Fruit fly (Drosophila melanogaster) whole organism, embryonic: ENCODE results near the gene CG18661.

ENCODE experiments used
- Adf1 ChIP-seq: fragments of 200-800 bp; sonication (Bioruptor generic); IDR thresholded peaks from 2 replicates; pipeline ENCODE4 v1.3.6; 2022; ENCODE audit warnings: missing biosample characterization, missing genetic modification characterization
- Asciz ChIP-seq: fragments of 200-800 bp; sonication (Bioruptor generic); optimal IDR thresholded peaks from 2 replicates; lab custom pipeline; 2017; ENCODE audit warnings: missing biosample characterization, mild to moderate bottlenecking, missing genetic modification characterization, missing genetic modification reagents
- Atf-2 ChIP-seq: fragments of 200-800 bp; sonication (Bioruptor generic); optimal IDR thresholded peaks from 2 replicates; lab custom pipeline; 2016; ENCODE audit warnings: missing biosample characterization, missing genetic modification characterization
- Blimp-1 ChIP-seq: fragments of 200-800 bp; sonication (Bioruptor generic); optimal IDR thresholded peaks from 3 replicates; lab custom pipeline; 2018; ENCODE audit warnings: missing biosample characterization, missing genetic modification characterization, mild to moderate bottlenecking, moderate library complexity, missing genetic modification reagents
- CG10147 ChIP-seq: fragments of 200-800 bp; sonication (Bioruptor generic); optimal IDR thresholded peaks from 2 replicates; lab custom pipeline; 2019; ENCODE audit warnings: missing biosample characterization, mild to moderate bottlenecking, missing genetic modification characterization, moderate library complexity
- CG10654 ChIP-seq: fragments of 200-800 bp; sonication (Bioruptor generic); optimal IDR thresholded peaks from 2 replicates; lab custom pipeline; 2016; ENCODE audit warnings: missing biosample characterization, missing genetic modification characterization
- CG10979 ChIP-seq: fragments of 200-800 bp; sonication (Bioruptor generic); optimal IDR thresholded peaks from 2 replicates; lab custom pipeline; 2018; ENCODE audit warnings: missing biosample characterization, mild to moderate bottlenecking, missing genetic modification characterization, moderate library complexity
- CG11456 ChIP-seq: fragments of 200-800 bp; sonication (Bioruptor generic); IDR thresholded peaks from 3 replicates; pipeline ENCODE4 v1.3.6; 2022; ENCODE audit warnings: missing biosample characterization, missing genetic modification characterization
- CG12104 ChIP-seq: fragments of 200-800 bp; sonication (Bioruptor generic); optimal IDR thresholded peaks from 3 replicates; lab custom pipeline; 2016; ENCODE audit warnings: missing biosample characterization, missing genetic modification characterization
- CG12155 ChIP-seq: fragments of 200-800 bp; sonication (Bioruptor generic); optimal IDR thresholded peaks from 3 replicates; lab custom pipeline; 2016; ENCODE audit warnings: missing biosample characterization, missing genetic modification characterization
- CG12236 ChIP-seq: fragments of 200-800 bp; sonication (Bioruptor generic); optimal IDR thresholded peaks from 2 replicates; lab custom pipeline; 2016; ENCODE audit warnings: missing biosample characterization, missing genetic modification characterization
- CG15011 ChIP-seq: fragments of 200-800 bp; sonication (Bioruptor generic); optimal IDR thresholded peaks from 3 replicates; lab custom pipeline; 2018; ENCODE audit warnings: missing biosample characterization, mild to moderate bottlenecking, missing genetic modification characterization
- CG15269 ChIP-seq: fragments of 200-800 bp; sonication (Bioruptor generic); optimal IDR thresholded peaks from 2 replicates; lab custom pipeline; 2018; ENCODE audit warnings: missing biosample characterization, mild to moderate bottlenecking, missing genetic modification characterization, moderate library complexity
- CG15601 ChIP-seq: fragments of 200-800 bp; sonication (Bioruptor generic); optimal IDR thresholded peaks from 3 replicates; lab custom pipeline; 2019; ENCODE audit warnings: missing biosample characterization, mild to moderate bottlenecking, missing genetic modification characterization, moderate library complexity
- CG1647 ChIP-seq: fragments of 200-800 bp; sonication (Bioruptor generic); optimal IDR thresholded peaks from 3 replicates; lab custom pipeline; 2016; ENCODE audit warnings: missing biosample characterization, missing genetic modification characterization
- CG17829 ChIP-seq: fragments of 200-800 bp; optimal IDR thresholded peaks from 2 replicates; lab custom pipeline; 2019; ENCODE audit warnings: missing biosample characterization, mild to moderate bottlenecking, missing genetic modification characterization, moderate library complexity
- CG17912 ChIP-seq: fragments of 200-800 bp; sonication (Bioruptor generic); optimal IDR thresholded peaks from 2 replicates; lab custom pipeline; 2018; ENCODE audit warnings: missing biosample characterization, mild to moderate bottlenecking, missing genetic modification characterization
- CG2116 ChIP-seq: fragments of 200-800 bp; sonication (Bioruptor generic); optimal IDR thresholded peaks from 3 replicates; lab custom pipeline; 2018; ENCODE audit warnings: missing biosample characterization, mild to moderate bottlenecking, missing genetic modification characterization
- CG2678 ChIP-seq: fragments of 200-800 bp; sonication (Bioruptor generic); optimal IDR thresholded peaks from 3 replicates; lab custom pipeline; 2019; ENCODE audit warnings: missing biosample characterization, mild to moderate bottlenecking, missing genetic modification characterization, moderate library complexity
- CG6854 ChIP-seq: fragments of 200-800 bp; sonication (Bioruptor generic); optimal IDR thresholded peaks from 3 replicates; lab custom pipeline; 2017; ENCODE audit warnings: missing biosample characterization, mild to moderate bottlenecking, missing genetic modification characterization
- CG7372 ChIP-seq: fragments of 200-800 bp; sonication (Bioruptor generic); IDR thresholded peaks from 2 replicates; pipeline ENCODE4 v1.3.6; 2022; ENCODE audit warnings: missing biosample characterization, missing genetic modification characterization
- CG7839 ChIP-seq: fragments of 200-800 bp; sonication (Bioruptor generic); optimal IDR thresholded peaks from 3 replicates; lab custom pipeline; 2018; ENCODE audit warnings: missing biosample characterization, mild to moderate bottlenecking, missing genetic modification characterization, moderate library complexity
- CG8359 ChIP-seq: fragments of 200-800 bp; sonication (Bioruptor generic); optimal IDR thresholded peaks from 2 replicates; lab custom pipeline; 2017; ENCODE audit warnings: missing biosample characterization, mild to moderate bottlenecking, missing genetic modification characterization, borderline replicate concordance
- Dfd ChIP-seq, 2 experiments: fragments of >200 bp; optimal IDR thresholded peaks; 2 replicates each; lab custom pipeline; 2017; ENCODE audit warnings: missing biosample characterization in 2 of 2, missing genetic modification characterization in 2 of 2
- Doc2 ChIP-seq: fragments of 200-800 bp; sonication (Bioruptor generic); IDR thresholded peaks from 2 replicates; pipeline ENCODE4 v1.3.6; 2022; ENCODE audit warnings: missing biosample characterization, missing genetic modification characterization
- HmgD ChIP-seq: fragments of 200-800 bp; sonication (Bioruptor generic); optimal IDR thresholded peaks from 3 replicates; lab custom pipeline; 2016; ENCODE audit warnings: missing biosample characterization, missing genetic modification characterization
- Hsf ChIP-seq: fragments of 200-800 bp; sonication (Bioruptor generic); optimal IDR thresholded peaks from 3 replicates; lab custom pipeline; 2016; ENCODE audit warnings: missing biosample characterization, missing genetic modification characterization
- MESR4 ChIP-seq: fragments of 200-800 bp; sonication (Bioruptor generic); optimal IDR thresholded peaks from 2 replicates; lab custom pipeline; 2018; ENCODE audit warnings: missing biosample characterization, mild to moderate bottlenecking, missing genetic modification characterization, moderate library complexity
- Oaz ChIP-seq: fragments of 200-800 bp; sonication (Bioruptor generic); IDR thresholded peaks from 2 replicates; pipeline ENCODE4 v1.3.6; 2022; ENCODE audit warnings: missing biosample characterization, missing genetic modification characterization
- Pdp1 ChIP-seq, 2 experiments: fragments of 200-800 bp; sonication (Bioruptor generic); optimal IDR thresholded peaks; 3 replicates each; lab custom pipeline; 2016; ENCODE audit warnings: missing biosample characterization in 2 of 2, missing genetic modification characterization in 2 of 2, mild to moderate bottlenecking in 1 of 2, moderate library complexity in 1 of 2
- Side ChIP-seq: fragments of 200-800 bp; sonication (Bioruptor generic); optimal IDR thresholded peaks from 2 replicates; lab custom pipeline; 2016; ENCODE audit warnings: missing biosample characterization, missing genetic modification characterization
- Taf1 ChIP-seq: fragments of 200-800 bp; sonication (Bioruptor generic); IDR thresholded peaks from 2 replicates; pipeline ENCODE4 v1.3.6; 2022; ENCODE audit warnings: missing biosample characterization, missing genetic modification characterization
- Tbp ChIP-seq: fragments of >200 bp; optimal IDR thresholded peaks from 2 replicates; lab custom pipeline; 2018; ENCODE audit warnings: missing biosample characterization, missing genetic modification characterization
- Vsx1 ChIP-seq: fragments of 200-800 bp; sonication (Bioruptor generic); optimal IDR thresholded peaks from 2 replicates; lab custom pipeline; 2017; ENCODE audit warnings: missing biosample characterization, mild to moderate bottlenecking, missing genetic modification characterization, missing genetic modification reagents
- bsh ChIP-seq, 2 experiments: fragments of 200-800 bp; sonication (Bioruptor generic); optimal IDR thresholded peaks; 2 replicates each; lab custom pipeline; 2017 to 2018; ENCODE audit warnings: mild to moderate bottlenecking in 2 of 2, missing biosample characterization in 2 of 2, missing genetic modification characterization in 2 of 2, moderate library complexity in 1 of 2
- dati ChIP-seq: fragments of 200-800 bp; sonication (Bioruptor generic); IDR thresholded peaks from 2 replicates; pipeline ENCODE4 v1.3.6; 2022; ENCODE audit warnings: missing biosample characterization, missing genetic modification characterization
- dysf ChIP-seq: fragments of 200-800 bp; sonication (Bioruptor generic); IDR thresholded peaks from 3 replicates; pipeline ENCODE4 v1.3.6; 2022; ENCODE audit warnings: missing biosample characterization, missing genetic modification characterization
- hkb ChIP-seq, 2 experiments: fragments of 200-800 bp in 1 of 2; fragments of >200 bp in 1 of 2; sonication (Bioruptor generic) in 1 of 2; IDR thresholded peaks in 1 of 2; optimal IDR thresholded peaks in 1 of 2; 2 replicates each; pipeline versions ENCODE4 v1.3.6 to Lab custom; 2017 to 2022; ENCODE audit warnings: missing biosample characterization in 1 of 2, missing genetic modification characterization in 1 of 2
- hth ChIP-seq: fragments of >200 bp; optimal IDR thresholded peaks from 2 replicates; lab custom pipeline; 2017; ENCODE audit warnings: inconsistent platforms
- nerfin-2 ChIP-seq: fragments of 200-800 bp; sonication (Bioruptor generic); IDR thresholded peaks from 2 replicates; pipeline ENCODE4 v1.3.6; 2022; ENCODE audit warnings: missing biosample characterization, missing genetic modification characterization; ENCODE audit not compliant: partially characterized antibody
- nmo ChIP-seq: fragments of 200-800 bp; sonication (Bioruptor generic); optimal IDR thresholded peaks from 2 replicates; lab custom pipeline; 2018; ENCODE audit warnings: missing biosample characterization, mild to moderate bottlenecking, missing genetic modification characterization, moderate library complexity
- oc ChIP-seq: fragments of 200-800 bp; sonication (Bioruptor generic); optimal IDR thresholded peaks from 2 replicates; lab custom pipeline; 2018; ENCODE audit warnings: missing biosample characterization, mild to moderate bottlenecking, missing genetic modification characterization, moderate library complexity
- otp ChIP-seq: fragments of 200-800 bp; sonication (Bioruptor generic); IDR thresholded peaks from 3 replicates; pipeline ENCODE4, ENCODE4 v1.3.6; 2022; ENCODE audit warnings: missing biosample characterization, missing genetic modification characterization
- pum ChIP-seq: fragments of 200-800 bp; sonication (Bioruptor generic); optimal IDR thresholded peaks from 2 replicates; lab custom pipeline; 2016; ENCODE audit warnings: missing biosample characterization, missing genetic modification characterization
- run ChIP-seq: fragments of 200-800 bp; sonication (Bioruptor generic); optimal IDR thresholded peaks from 3 replicates; lab custom pipeline; 2018; ENCODE audit warnings: missing biosample characterization, mild to moderate bottlenecking, missing genetic modification characterization
- sob ChIP-seq: fragments of 200-800 bp; sonication (Bioruptor generic); IDR thresholded peaks from 2 replicates; pipeline ENCODE4 v1.3.6; 2022; ENCODE audit warnings: missing biosample characterization, missing genetic modification characterization
- unc-4 ChIP-seq: fragments of 200-800 bp; sonication (Bioruptor generic); IDR thresholded peaks from 2 replicates; pipeline ENCODE4 v1.3.6; 2022; ENCODE audit warnings: missing biosample characterization, missing genetic modification characterization; ENCODE audit not compliant: partially characterized antibody
- zf30C ChIP-seq: fragments of 200-800 bp; sonication (Bioruptor generic); optimal IDR thresholded peaks from 3 replicates; lab custom pipeline; 2018; ENCODE audit warnings: missing biosample characterization, mild to moderate bottlenecking, missing genetic modification characterization

The CG18661 gene

dm6 chr2L:8951184-8951934 is 46.0 kb upstream of the CG18661 start, which contains the start of gene C1GalTA (continued):
- TF ChIP-seq hkb (optimal IDR thresholded peaks at IDR 0.05; lab: Kevin White, UChicago): no peak
- TF ChIP-seq hkb (GFP tag; IDR thresholded peaks at IDR 0.05; lab: Robert Waterston, UW): peak; percentile 96
- peak; percentile 84 for TF ChIP-seq CG2116 (GFP tag; lab: Kevin White, UChicago)
- peak; percentile 79 for TF ChIP-seq Hsf
- peak; percentile 94 for TF ChIP-seq CG10654
- TF ChIP-seq CG7372 (GFP tag; lab: Robert Waterston, UW): peak; percentile 95
- TF ChIP-seq CG15601: peak; percentile 97
- peak; percentile 48 for TF ChIP-seq Side (GFP tag; lab: Kevin White, UChicago)
- peak; percentile 95 for TF ChIP-seq sob (GFP tag; lab: Robert Waterston, UW)
- TF ChIP-seq Doc2 (GFP tag; lab: Robert Waterston, UW): no peak
- TF ChIP-seq Dfd (GFP tag; optimal IDR thresholded peaks at IDR 0.05; lab: Kevin White, UChicago): no peak
- TF ChIP-seq hth (lab: Kevin White, UChicago): no peak
- TF ChIP-seq CG8359 (GFP tag; lab: Kevin White, UChicago): peak; percentile 90
- TF ChIP-seq nerfin-2 (GFP tag; lab: Robert Waterston, UW): no peak
- TF ChIP-seq Adf1 (GFP tag; lab: Robert Waterston, UW): peak; percentile 80
- TF ChIP-seq run (tag; lab: Kevin White, UChicago): peak; percentile 97
- TF ChIP-seq CG15269 (tag; lab: Kevin White, UChicago): peak; percentile 99
- peak; percentile 93 for TF ChIP-seq CG12155 (GFP tag; lab: Kevin White, UChicago)
- TF ChIP-seq Tbp (GFP tag; lab: Kevin White, UChicago): no peak
- peak; percentile 36 for TF ChIP-seq CG1647 (GFP tag; lab: Kevin White, UChicago)
- TF ChIP-seq CG15011 (GFP tag; lab: Kevin White, UChicago): peak; percentile 97
- peak; percentile 98 for TF ChIP-seq dysf (GFP tag; lab: Robert Waterston, UW)
- TF ChIP-seq Oaz (GFP tag; lab: Robert Waterston, UW): peak; percentile 86
- TF ChIP-seq CG17829 (tag; lab: Kevin White, UChicago): peak; percentile 100
- TF ChIP-seq HmgD (GFP tag; lab: Kevin White, UChicago): no peak
- peak; percentile 99 for TF ChIP-seq CG7839 (tag; lab: Kevin White, UChicago)
- TF ChIP-seq pum (GFP tag; lab: Kevin White, UChicago): peak; percentile 72
- TF ChIP-seq Blimp-1: peak; percentile 98
- peak; percentile 61 for TF ChIP-seq CG17912
- TF ChIP-seq CG2678: peak; percentile 100
- TF ChIP-seq Taf1 (GFP tag; lab: Robert Waterston, UW): peak; percentile 85
- peak; percentile 93 to 99 for TF ChIP-seq bsh (GFP tag; optimal IDR thresholded peaks at IDR 0.05; lab: Kevin White, UChicago)
- TF ChIP-seq oc (tag; lab: Kevin White, UChicago): peak; percentile 98
- TF ChIP-seq CG11456 (GFP tag; lab: Robert Waterston, UW): no peak; the same call in 2 of the 3 replicates
- peak; percentile 63 to 74 for TF ChIP-seq Pdp1 (GFP tag; optimal IDR thresholded peaks at IDR 0.05; lab: Kevin White, UChicago)
- TF ChIP-seq CG10979: peak; percentile 100
- peak; percentile 97 for TF ChIP-seq Asciz
- peak; percentile 68; the same call in 1 of the 3 replicates for TF ChIP-seq otp (GFP tag; lab: Robert Waterston, UW)
- TF ChIP-seq nmo (GFP tag; lab: Kevin White, UChicago): peak; percentile 100
- TF ChIP-seq Vsx1 (GFP tag; lab: Kevin White, UChicago): peak; percentile 90
- no peak for TF ChIP-seq CG12236 (GFP tag; lab: Kevin White, UChicago)
- TF ChIP-seq MESR4 (GFP tag; lab: Kevin White, UChicago): peak; percentile 11
- peak; percentile 42 for TF ChIP-seq Atf-2 (GFP tag; lab: Kevin White, UChicago)
- TF ChIP-seq unc-4 (GFP tag; lab: Robert Waterston, UW): no peak
- TF ChIP-seq CG6854 (GFP tag; lab: Kevin White, UChicago): peak; percentile 98
- peak; percentile 64; the same call in 1 of the 2 replicates for TF ChIP-seq dati (GFP tag; lab: Robert Waterston, UW)
- peak; percentile 96 for TF ChIP-seq zf30C (GFP tag; lab: Kevin White, UChicago)
- peak; percentile 99 for TF ChIP-seq CG10147
- TF ChIP-seq CG12104 (GFP tag; lab: Kevin White, UChicago): peak; percentile 97
